Worm (Caenorhabditis elegans): ENCODE results near the gene nid-1.

ce11 chrV:12921680-12922079, 11.8 kb downstream of the nid-1 start:
- TF ChIP-seq dao-5 (tag; optimal IDR thresholded peaks at IDR 0.05) (no peak), him-1 (tag; optimal IDR thresholded peaks at IDR 0.05) (no peak)
